Worm (Caenorhabditis elegans) whole organism, late embryonic: Measurements from ENCODE around the gene T09B9.1.

Experiments used
- ceh-30 ChIP-seq: fragments of 150-350 bp; optimal IDR thresholded peaks from 2 replicates; lab custom pipeline; 2014; ENCODE audit warnings: missing biosample characterization, missing genetic modification characterization
- ets-4 ChIP-seq: sonication (generic microtip); optimal IDR thresholded peaks from 2 replicates; lab custom pipeline; 2016; ENCODE audit warnings: missing genetic modification characterization, missing compliant biosample characterization
- tbx-2 ChIP-seq: sonication (generic microtip); optimal IDR thresholded peaks from 2 replicates; lab custom pipeline; 2016; ENCODE audit warnings: missing genetic modification characterization, missing compliant biosample characterization
- unc-55 ChIP-seq: sonication (generic microtip); optimal IDR thresholded peaks from 2 replicates; lab custom pipeline; 2017; ENCODE audit warnings: missing biosample characterization, missing genetic modification reagents, missing genetic modification characterization
- unc-86 ChIP-seq: sonication (generic microtip); optimal IDR thresholded peaks from 2 replicates; lab custom pipeline; 2016; ENCODE audit warnings: missing genetic modification characterization, missing compliant biosample characterization

- no peak for TF ChIP-seq ceh-30
- TF ChIP-seq unc-86 (tag; lab: Kevin White, UChicago): no peak
- TF ChIP-seq unc-55 (GFP tag; lab: Kevin White, UChicago): no peak
- no peak for TF ChIP-seq ets-4 (tag; lab: Kevin White, UChicago)
- TF ChIP-seq tbx-2 (tag; lab: Kevin White, UChicago): no peak
Measured at ce11 chrX:9807377-9808048, 50.4 kb downstream of the T09B9.1 start, which contains the start of gene lgc-47.
